Fruit fly (Drosophila melanogaster) whole organism, embryonic: ENCODE data around the gene CG42232.

Source experiments
- Abd-B ChIP-seq: fragments of 200-800 bp; sonication (Bioruptor generic); optimal IDR thresholded peaks from 2 replicates; lab custom pipeline; 2018; ENCODE audit warnings: missing biosample characterization, mild to moderate bottlenecking, missing genetic modification characterization, moderate library complexity
- Atf3 ChIP-seq: fragments of 200-800 bp; sonication (Bioruptor generic); optimal IDR thresholded peaks from 3 replicates; lab custom pipeline; 2016; ENCODE audit warnings: missing biosample characterization, missing genetic modification characterization
- Atf6 ChIP-seq: fragments of 200-800 bp; sonication (Bioruptor generic); IDR thresholded peaks from 2 replicates; pipeline ENCODE4 v1.3.6; 2022; ENCODE audit warnings: missing biosample characterization, missing genetic modification characterization
- Bteb2 ChIP-seq: fragments of 200-800 bp; sonication (Bioruptor generic); optimal IDR thresholded peaks from 2 replicates; lab custom pipeline; 2016; ENCODE audit warnings: missing biosample characterization, missing genetic modification characterization
- CG10565 ChIP-seq: fragments of 200-800 bp; sonication (Bioruptor generic); optimal IDR thresholded peaks from 3 replicates; lab custom pipeline; 2016; ENCODE audit warnings: missing biosample characterization, mild to moderate bottlenecking, missing genetic modification characterization
- CG11398 ChIP-seq: fragments of 200-800 bp; sonication (Bioruptor generic); optimal IDR thresholded peaks from 2 replicates; lab custom pipeline; 2016; ENCODE audit warnings: missing biosample characterization, missing genetic modification characterization
- CG11504 ChIP-seq: fragments of 200-800 bp; sonication (Bioruptor generic); optimal IDR thresholded peaks from 3 replicates; lab custom pipeline; 2019; ENCODE audit warnings: missing biosample characterization, mild to moderate bottlenecking, missing genetic modification characterization, moderate library complexity
- CG11560 ChIP-seq: fragments of 200-800 bp; sonication (Bioruptor generic); IDR thresholded peaks from 3 replicates; pipeline ENCODE4 v1.3.6; 2022; ENCODE audit warnings: missing biosample characterization, missing genetic modification characterization
- CG11723 ChIP-seq: fragments of 200-800 bp; sonication (Bioruptor generic); optimal IDR thresholded peaks from 2 replicates; lab custom pipeline; 2017; ENCODE audit warnings: missing biosample characterization, mild to moderate bottlenecking, missing genetic modification characterization
- CG13287 ChIP-seq: fragments of 200-800 bp; sonication (Bioruptor generic); IDR thresholded peaks from 2 replicates; pipeline ENCODE4 v1.3.6; 2022; ENCODE audit warnings: missing biosample characterization, missing genetic modification characterization; ENCODE audit not compliant: partially characterized antibody
- CG14441 ChIP-seq: fragments of 200-800 bp; sonication (Bioruptor generic); IDR thresholded peaks from 2 replicates; pipeline ENCODE4 v1.3.6; 2022; ENCODE audit warnings: missing biosample characterization, missing genetic modification characterization
- CG14667 ChIP-seq: fragments of 200-800 bp; sonication (Bioruptor generic); IDR thresholded peaks from 2 replicates; pipeline ENCODE4 v1.3.6; 2022; ENCODE audit warnings: missing biosample characterization, missing genetic modification characterization
- CG14860 ChIP-seq: fragments of 200-800 bp; sonication (Bioruptor generic); IDR thresholded peaks from 3 replicates; pipeline ENCODE4 v1.3.6; 2022; ENCODE audit warnings: missing biosample characterization, missing genetic modification characterization; ENCODE audit not compliant: partially characterized antibody
- CG15011 ChIP-seq: fragments of 200-800 bp; sonication (Bioruptor generic); optimal IDR thresholded peaks from 3 replicates; lab custom pipeline; 2018; ENCODE audit warnings: missing biosample characterization, mild to moderate bottlenecking, missing genetic modification characterization
- CG15269 ChIP-seq: fragments of 200-800 bp; sonication (Bioruptor generic); optimal IDR thresholded peaks from 2 replicates; lab custom pipeline; 2018; ENCODE audit warnings: missing biosample characterization, mild to moderate bottlenecking, missing genetic modification characterization, moderate library complexity
- CG15514 ChIP-seq: fragments of 200-800 bp; sonication (Bioruptor generic); optimal IDR thresholded peaks from 3 replicates; lab custom pipeline; 2017; ENCODE audit warnings: missing biosample characterization, missing genetic modification characterization, mild to moderate bottlenecking, moderate library complexity, missing genetic modification reagents
- CG17829 ChIP-seq: fragments of 200-800 bp; optimal IDR thresholded peaks from 2 replicates; lab custom pipeline; 2019; ENCODE audit warnings: missing biosample characterization, mild to moderate bottlenecking, missing genetic modification characterization, moderate library complexity
- CG42726 ChIP-seq: fragments of 200-800 bp; sonication (Bioruptor generic); IDR thresholded peaks from 2 replicates; pipeline ENCODE4 v1.3.6; 2022; ENCODE audit warnings: missing biosample characterization, missing genetic modification characterization; ENCODE audit not compliant: partially characterized antibody
- CG4404 ChIP-seq: fragments of 200-800 bp; sonication (Bioruptor generic); IDR thresholded peaks from 2 replicates; pipeline ENCODE4 v1.3.6; 2022; ENCODE audit warnings: missing biosample characterization, missing genetic modification characterization
- CG4424 ChIP-seq: fragments of 200-800 bp; sonication (Bioruptor generic); optimal IDR thresholded peaks from 3 replicates; lab custom pipeline; 2016; ENCODE audit warnings: missing biosample characterization, missing genetic modification characterization
- CG7963 ChIP-seq: fragments of 200-800 bp; sonication (Bioruptor generic); IDR thresholded peaks from 3 replicates; pipeline ENCODE4 v1.3.6; 2022; ENCODE audit warnings: missing biosample characterization, missing genetic modification characterization; ENCODE audit not compliant: partially characterized antibody
- CG8388 ChIP-seq: fragments of 200-800 bp; sonication (Bioruptor generic); optimal IDR thresholded peaks from 2 replicates; lab custom pipeline; 2019; ENCODE audit warnings: missing biosample characterization, mild to moderate bottlenecking, missing genetic modification characterization, moderate library complexity
- CG9609 ChIP-seq: fragments of 200-800 bp; sonication (Bioruptor generic); optimal IDR thresholded peaks from 3 replicates; lab custom pipeline; 2016; ENCODE audit warnings: missing biosample characterization, missing genetic modification characterization
- CHES-1-like ChIP-seq: fragments of 200-800 bp; sonication (Bioruptor generic); optimal IDR thresholded peaks from 2 replicates; lab custom pipeline; 2016; ENCODE audit warnings: missing biosample characterization, missing genetic modification characterization
- Hand ChIP-seq: fragments of 200-800 bp; sonication (Bioruptor generic); optimal IDR thresholded peaks from 2 replicates; lab custom pipeline; 2017; ENCODE audit warnings: mild to moderate bottlenecking, missing biosample characterization, missing genetic modification reagents, missing genetic modification characterization
- NC2α ChIP-seq: fragments of 200-800 bp; sonication (Bioruptor generic); optimal IDR thresholded peaks from 2 replicates; lab custom pipeline; 2016; ENCODE audit warnings: missing biosample characterization, missing genetic modification characterization
- NfI ChIP-seq: fragments of 200-800 bp; sonication (Bioruptor generic); optimal IDR thresholded peaks from 3 replicates; lab custom pipeline; 2018; ENCODE audit warnings: missing biosample characterization, mild to moderate bottlenecking, missing genetic modification characterization, moderate library complexity
- Xrp1 ChIP-seq: fragments of 200-800 bp; sonication (Bioruptor generic); IDR thresholded peaks from 2 replicates; pipeline ENCODE4 v1.3.6; 2022; ENCODE audit warnings: missing biosample characterization, missing genetic modification characterization
- ab ChIP-seq: fragments of 200-800 bp; sonication (Bioruptor generic); optimal IDR thresholded peaks from 2 replicates; lab custom pipeline; 2016; ENCODE audit warnings: missing biosample characterization, missing genetic modification characterization
- ase ChIP-seq: fragments of 200-800 bp; sonication (Bioruptor generic); IDR thresholded peaks from 3 replicates; pipeline ENCODE4 v1.3.6; 2022; ENCODE audit warnings: missing biosample characterization, missing genetic modification characterization
- ash1 ChIP-seq: fragments of 200-800 bp; sonication (Bioruptor generic); optimal IDR thresholded peaks from 2 replicates; lab custom pipeline; 2018; ENCODE audit warnings: missing biosample characterization, mild to moderate bottlenecking, missing genetic modification characterization
- chif ChIP-seq, 2 experiments: fragments of 200-800 bp; sonication (Bioruptor generic); optimal IDR thresholded peaks; 3 replicates each; lab custom pipeline; 2016; ENCODE audit warnings: missing biosample characterization in 2 of 2, missing genetic modification characterization in 2 of 2
- chn ChIP-seq: fragments of 200-800 bp; sonication (Bioruptor generic); optimal IDR thresholded peaks from 2 replicates; lab custom pipeline; 2016; ENCODE audit warnings: missing biosample characterization, missing genetic modification characterization
- ems ChIP-seq: fragments of 200-800 bp; sonication (Bioruptor generic); optimal IDR thresholded peaks from 3 replicates; lab custom pipeline; 2016; ENCODE audit warnings: missing biosample characterization, missing genetic modification characterization
- eve ChIP-seq, 2 experiments: fragments of >200 bp; optimal IDR thresholded peaks; 2 replicates each; lab custom pipeline; 2017; ENCODE audit warnings: missing biosample characterization in 2 of 2, missing genetic modification characterization in 2 of 2
- fd102C ChIP-seq: fragments of 200-800 bp; sonication (Bioruptor generic); optimal IDR thresholded peaks from 2 replicates; lab custom pipeline; 2018; ENCODE audit warnings: missing biosample characterization, mild to moderate bottlenecking, missing genetic modification characterization, moderate library complexity
- gsb ChIP-seq: fragments of 200-800 bp; sonication (Bioruptor generic); IDR thresholded peaks from 2 replicates; pipeline ENCODE4 v1.3.6; 2022; ENCODE audit warnings: missing biosample characterization, missing genetic modification characterization
- hkb ChIP-seq, 2 experiments: fragments of 200-800 bp in 1 of 2; fragments of >200 bp in 1 of 2; sonication (Bioruptor generic) in 1 of 2; IDR thresholded peaks in 1 of 2; optimal IDR thresholded peaks in 1 of 2; 2 replicates each; pipeline versions ENCODE4 v1.3.6 to Lab custom; 2017 to 2022; ENCODE audit warnings: missing biosample characterization in 1 of 2, missing genetic modification characterization in 1 of 2
- ken ChIP-seq: fragments of 200-800 bp; sonication (Bioruptor generic); IDR thresholded peaks from 3 replicates; pipeline ENCODE4 v1.3.6; 2022; ENCODE audit warnings: missing biosample characterization, missing genetic modification characterization
- maf-S ChIP-seq: fragments of 200-800 bp; sonication (Bioruptor generic); optimal IDR thresholded peaks from 2 replicates; lab custom pipeline; 2016; ENCODE audit warnings: missing biosample characterization, missing genetic modification characterization
- oc ChIP-seq: fragments of 200-800 bp; sonication (Bioruptor generic); optimal IDR thresholded peaks from 2 replicates; lab custom pipeline; 2018; ENCODE audit warnings: missing biosample characterization, mild to moderate bottlenecking, missing genetic modification characterization, moderate library complexity
- sens ChIP-seq: fragments of 200-800 bp; sonication (Bioruptor generic); peaks from one replicate; lab custom pipeline; 2016; ENCODE audit warnings: missing biosample characterization, missing genetic modification characterization
- so ChIP-seq: fragments of 200-800 bp; sonication (Bioruptor generic); IDR thresholded peaks from 3 replicates; pipeline ENCODE4 v1.3.6; 2022; ENCODE audit warnings: missing biosample characterization, missing genetic modification characterization
- tna ChIP-seq: fragments of 200-800 bp; sonication (Bioruptor generic); IDR thresholded peaks from 2 replicates; pipeline ENCODE4 v1.3.6; 2022; ENCODE audit warnings: missing biosample characterization, missing genetic modification characterization; ENCODE audit not compliant: partially characterized antibody
- twi ChIP-seq: fragments of 200-800 bp; optimal IDR thresholded peaks from 2 replicates; lab custom pipeline; 2019; ENCODE audit warnings: missing biosample characterization, mild to moderate bottlenecking, missing genetic modification characterization, moderate library complexity
- unc-4 ChIP-seq: fragments of 200-800 bp; sonication (Bioruptor generic); IDR thresholded peaks from 2 replicates; pipeline ENCODE4 v1.3.6; 2022; ENCODE audit warnings: missing biosample characterization, missing genetic modification characterization; ENCODE audit not compliant: partially characterized antibody
- vfl ChIP-seq: fragments of 200-800 bp; sonication (Bioruptor generic); optimal IDR thresholded peaks from 2 replicates; lab custom pipeline; 2016; ENCODE audit warnings: missing biosample characterization, missing genetic modification characterization
- zf30C ChIP-seq: fragments of 200-800 bp; sonication (Bioruptor generic); optimal IDR thresholded peaks from 3 replicates; lab custom pipeline; 2018; ENCODE audit warnings: missing biosample characterization, mild to moderate bottlenecking, missing genetic modification characterization

Gene CG42232

dm6 chr3R:16449187-16449973 is 20.1 kb downstream of the CG42232 start (continued):
- TF ChIP-seq CG11560 (peak; percentile 81), maf-S (GFP tag; lab: Kevin White, UChicago) (peak; percentile 84), CG10565 (GFP tag; lab: Kevin White, UChicago) (peak; percentile 74), vfl (GFP tag; lab: Kevin White, UChicago) (peak; percentile 51), CG11504 (peak; percentile 93), chn (GFP tag; lab: Kevin White, UChicago) (peak; percentile 94), oc (tag; lab: Kevin White, UChicago) (peak; percentile 96), CHES-1-like (peak; percentile 87), ase (GFP tag; lab: Robert Waterston, UW) (peak; percentile 96), unc-4 (GFP tag; lab: Robert Waterston, UW) (no peak), NC2α (GFP tag; lab: Kevin White, UChicago) (peak; percentile 87), CG11723 (GFP tag; lab: Kevin White, UChicago) (peak; percentile 86), CG4404 (GFP tag; lab: Robert Waterston, UW) (peak; percentile 95), ash1 (GFP tag; lab: Kevin White, UChicago) (peak; percentile 62), zf30C (GFP tag; lab: Kevin White, UChicago) (no peak), ken (GFP tag; lab: Robert Waterston, UW) (peak; percentile 99), Hand (no peak), ab (GFP tag; lab: Kevin White, UChicago) (peak; percentile 85), CG42726 (peak; percentile 60), Abd-B (GFP tag; lab: Kevin White, UChicago) (peak; percentile 96), Xrp1 (GFP tag; lab: Robert Waterston, UW) (peak; percentile 98), CG4424 (GFP tag; lab: Kevin White, UChicago) (peak; percentile 97), sens (GFP tag; lab: Kevin White, UChicago) (peak; percentile 99), CG14860 (GFP tag; lab: Robert Waterston, UW) (peak; percentile 64), CG11398 (GFP tag; lab: Kevin White, UChicago) (peak; percentile 81), so (GFP tag; lab: Robert Waterston, UW) (peak; percentile 85), CG14667 (GFP tag; lab: Robert Waterston, UW) (peak; percentile 95), fd102C (peak; percentile 26), CG15269 (tag; lab: Kevin White, UChicago) (peak; percentile 89), NfI (GFP tag; lab: Kevin White, UChicago) (peak; percentile 91), gsb (GFP tag; lab: Robert Waterston, UW) (peak; percentile 75), CG8388 (GFP tag; lab: Kevin White, UChicago) (peak; percentile 91), Bteb2 (GFP tag; lab: Kevin White, UChicago) (peak; percentile 50), ems (GFP tag; lab: Kevin White, UChicago) (peak; percentile 93), hkb (optimal IDR thresholded peaks at IDR 0.05; lab: Kevin White, UChicago) (no peak), hkb (GFP tag; IDR thresholded peaks at IDR 0.05; lab: Robert Waterston, UW) (peak; percentile 93), CG17829 (tag; lab: Kevin White, UChicago) (peak; percentile 97), CG9609 (peak; percentile 93), CG15011 (GFP tag; lab: Kevin White, UChicago) (peak; percentile 71), CG7963 (GFP tag; lab: Robert Waterston, UW) (peak; percentile 67), CG15514 (GFP tag; lab: Kevin White, UChicago) (peak; percentile 15), chif (GFP tag; optimal IDR thresholded peaks at IDR 0.05; lab: Kevin White, UChicago) (peak; percentile 93 to 96), tna (no peak), CG14441 (GFP tag; lab: Robert Waterston, UW) (peak; percentile 91), eve (GFP tag; optimal IDR thresholded peaks at IDR 0.05; lab: Kevin White, UChicago) (no peak), twi (tag; lab: Kevin White, UChicago) (peak; percentile 93), CG13287 (GFP tag; lab: Robert Waterston, UW) (no peak), Atf3 (GFP tag; lab: Kevin White, UChicago) (peak; percentile 95), Atf6 (GFP tag; lab: Robert Waterston, UW) (peak; percentile 72)
